Fruit fly (Drosophila melanogaster) whole organism, embryonic: ENCODE measurements around the gene pbl.
A peak's percentile ranks its signal among the peaks of the same experiment; 100 is the strongest.

ENCODE experiments used
- Ada2b ChIP-seq: fragments of 200-800 bp; sonication (Bioruptor generic); IDR thresholded peaks from 2 replicates; pipeline ENCODE4 v1.3.6; 2022; ENCODE audit warnings: missing biosample characterization, missing genetic modification characterization
- BEAF-32 ChIP-seq: fragments of 200-800 bp; sonication (Bioruptor generic); optimal IDR thresholded peaks from 3 replicates; lab custom pipeline; 2017; ENCODE audit warnings: missing biosample characterization, missing genetic modification characterization, mild to moderate bottlenecking, moderate library complexity, missing genetic modification reagents
- Bteb2 ChIP-seq: fragments of 200-800 bp; sonication (Bioruptor generic); optimal IDR thresholded peaks from 2 replicates; lab custom pipeline; 2016; ENCODE audit warnings: missing biosample characterization, missing genetic modification characterization
- CG13624 ChIP-seq: fragments of 200-800 bp; sonication (Bioruptor generic); optimal IDR thresholded peaks from 2 replicates; lab custom pipeline; 2016; ENCODE audit warnings: missing biosample characterization, missing genetic modification characterization
- CG15269 ChIP-seq: fragments of 200-800 bp; sonication (Bioruptor generic); optimal IDR thresholded peaks from 2 replicates; lab custom pipeline; 2018; ENCODE audit warnings: missing biosample characterization, mild to moderate bottlenecking, missing genetic modification characterization, moderate library complexity
- CG15601 ChIP-seq: fragments of 200-800 bp; sonication (Bioruptor generic); optimal IDR thresholded peaks from 3 replicates; lab custom pipeline; 2019; ENCODE audit warnings: missing biosample characterization, mild to moderate bottlenecking, missing genetic modification characterization, moderate library complexity
- CG17912 ChIP-seq: fragments of 200-800 bp; sonication (Bioruptor generic); optimal IDR thresholded peaks from 2 replicates; lab custom pipeline; 2018; ENCODE audit warnings: missing biosample characterization, mild to moderate bottlenecking, missing genetic modification characterization
- CG1792 ChIP-seq: fragments of 200-800 bp; sonication (Bioruptor generic); optimal IDR thresholded peaks from 2 replicates; lab custom pipeline; 2016; ENCODE audit warnings: missing biosample characterization, missing genetic modification characterization
- CG2678 ChIP-seq: fragments of 200-800 bp; sonication (Bioruptor generic); optimal IDR thresholded peaks from 3 replicates; lab custom pipeline; 2019; ENCODE audit warnings: missing biosample characterization, mild to moderate bottlenecking, missing genetic modification characterization, moderate library complexity
- CG2889 ChIP-seq: fragments of 200-800 bp; sonication (Bioruptor generic); IDR thresholded peaks from 3 replicates; pipeline ENCODE4 v1.3.6; 2022; ENCODE audit warnings: missing biosample characterization, missing genetic modification characterization
- CG3163 ChIP-seq: fragments of 200-800 bp; sonication (Bioruptor generic); optimal IDR thresholded peaks from 3 replicates; lab custom pipeline; 2016; ENCODE audit warnings: missing biosample characterization, missing genetic modification characterization
- CG3407 ChIP-seq: fragments of 200-800 bp; sonication (Bioruptor generic); optimal IDR thresholded peaks from 2 replicates; lab custom pipeline; 2018; ENCODE audit warnings: missing biosample characterization, mild to moderate bottlenecking, missing genetic modification characterization
- CG34422 ChIP-seq: fragments of 200-800 bp; sonication (Bioruptor generic); IDR thresholded peaks from 3 replicates; pipeline ENCODE4 v1.3.6; 2022; ENCODE audit warnings: missing biosample characterization, missing genetic modification characterization
- CG4707 ChIP-seq: fragments of 200-800 bp; sonication (Bioruptor generic); optimal IDR thresholded peaks from 2 replicates; lab custom pipeline; 2018; ENCODE audit warnings: missing biosample characterization, mild to moderate bottlenecking, missing genetic modification characterization, moderate library complexity
- CG6854 ChIP-seq: fragments of 200-800 bp; sonication (Bioruptor generic); optimal IDR thresholded peaks from 3 replicates; lab custom pipeline; 2017; ENCODE audit warnings: missing biosample characterization, mild to moderate bottlenecking, missing genetic modification characterization
- CG7556 ChIP-seq: fragments of 200-800 bp; sonication (Bioruptor generic); optimal IDR thresholded peaks from 2 replicates; lab custom pipeline; 2017; ENCODE audit warnings: missing biosample characterization, mild to moderate bottlenecking, missing genetic modification characterization
- CG8281 ChIP-seq: fragments of 200-800 bp; sonication (Bioruptor generic); optimal IDR thresholded peaks from 2 replicates; lab custom pipeline; 2018; ENCODE audit warnings: missing biosample characterization, mild to moderate bottlenecking, missing genetic modification characterization, moderate library complexity
- CG8765 ChIP-seq: fragments of 200-800 bp; sonication (Bioruptor generic); IDR thresholded peaks from 2 replicates; pipeline ENCODE4 v1.3.6; 2022; ENCODE audit warnings: missing biosample characterization, missing genetic modification characterization
- Camta ChIP-seq: fragments of 200-800 bp; sonication (Bioruptor generic); optimal IDR thresholded peaks from 2 replicates; lab custom pipeline; 2016; ENCODE audit warnings: missing biosample characterization, missing genetic modification characterization
- Dad ChIP-seq: fragments of 200-800 bp; sonication (Bioruptor generic); optimal IDR thresholded peaks from 3 replicates; lab custom pipeline; 2016; ENCODE audit warnings: missing biosample characterization, missing genetic modification characterization
- Dfd ChIP-seq, 2 experiments: fragments of >200 bp; optimal IDR thresholded peaks; 2 replicates each; lab custom pipeline; 2017; ENCODE audit warnings: missing biosample characterization in 2 of 2, missing genetic modification characterization in 2 of 2
- HLH54F ChIP-seq: fragments of 200-800 bp; sonication (Bioruptor generic); optimal IDR thresholded peaks from 3 replicates; lab custom pipeline; 2016; ENCODE audit warnings: missing biosample characterization, missing genetic modification characterization
- HmgD ChIP-seq: fragments of 200-800 bp; sonication (Bioruptor generic); optimal IDR thresholded peaks from 3 replicates; lab custom pipeline; 2016; ENCODE audit warnings: missing biosample characterization, missing genetic modification characterization
- HmgZ ChIP-seq: fragments of 200-800 bp; sonication (Bioruptor generic); optimal IDR thresholded peaks from 2 replicates; lab custom pipeline; 2018; ENCODE audit warnings: missing biosample characterization, mild to moderate bottlenecking, missing genetic modification characterization
- Jarid2 ChIP-seq: fragments of 200-800 bp; sonication (Bioruptor generic); optimal IDR thresholded peaks from 3 replicates; lab custom pipeline; 2017; ENCODE audit warnings: mild to moderate bottlenecking, missing biosample characterization, missing genetic modification reagents, missing genetic modification characterization
- MTF-1 ChIP-seq: fragments of 200-800 bp; sonication (Bioruptor generic); optimal IDR thresholded peaks from 2 replicates; lab custom pipeline; 2018; ENCODE audit warnings: missing biosample characterization, mild to moderate bottlenecking, missing genetic modification characterization, borderline replicate concordance
- NFAT ChIP-seq: fragments of 200-800 bp; sonication (Bioruptor generic); IDR thresholded peaks from 2 replicates; pipeline ENCODE4 v1.3.6; 2022; ENCODE audit warnings: missing biosample characterization, missing genetic modification characterization
- Optix ChIP-seq: fragments of 200-800 bp; sonication (Bioruptor generic); IDR thresholded peaks from 3 replicates; pipeline ENCODE4 v1.3.6; 2022; ENCODE audit warnings: missing biosample characterization, missing genetic modification characterization
- Ravus ChIP-seq: fragments of 200-800 bp; sonication (Bioruptor generic); IDR thresholded peaks from 2 replicates; pipeline ENCODE4 v1.3.6; 2022; ENCODE audit warnings: missing biosample characterization, missing genetic modification characterization
- Rx ChIP-seq: fragments of 200-800 bp; sonication (Bioruptor generic); IDR thresholded peaks from 2 replicates; pipeline ENCODE4 v1.3.6; 2022; ENCODE audit warnings: missing biosample characterization, missing genetic modification characterization
- YL-1 ChIP-seq: fragments of 200-800 bp; sonication (Bioruptor generic); optimal IDR thresholded peaks from 3 replicates; lab custom pipeline; 2017; ENCODE audit warnings: missing biosample characterization, mild to moderate bottlenecking, missing genetic modification characterization
- ash1 ChIP-seq: fragments of 200-800 bp; sonication (Bioruptor generic); optimal IDR thresholded peaks from 2 replicates; lab custom pipeline; 2018; ENCODE audit warnings: missing biosample characterization, mild to moderate bottlenecking, missing genetic modification characterization
- bbx ChIP-seq: fragments of 200-800 bp; sonication (Bioruptor generic); IDR thresholded peaks from 2 replicates; pipeline ENCODE4 v1.3.6; 2022; ENCODE audit warnings: missing biosample characterization, missing genetic modification characterization; ENCODE audit not compliant: partially characterized antibody
- cad ChIP-seq: fragments of >200 bp; optimal IDR thresholded peaks from 2 replicates; lab custom pipeline; 2017; ENCODE audit warnings: missing biosample characterization, missing genetic modification characterization
- chn ChIP-seq: fragments of 200-800 bp; sonication (Bioruptor generic); optimal IDR thresholded peaks from 2 replicates; lab custom pipeline; 2016; ENCODE audit warnings: missing biosample characterization, missing genetic modification characterization
- corto ChIP-seq: fragments of 200-800 bp; sonication (Bioruptor generic); optimal IDR thresholded peaks from 2 replicates; lab custom pipeline; 2016; ENCODE audit warnings: missing biosample characterization, mild to moderate bottlenecking, missing genetic modification characterization, moderate library complexity
- emc ChIP-seq: fragments of 200-800 bp; sonication (Bioruptor generic); optimal IDR thresholded peaks from 2 replicates; lab custom pipeline; 2016; ENCODE audit warnings: missing biosample characterization, missing genetic modification characterization
- esg ChIP-seq: fragments of 200-800 bp; sonication (Bioruptor generic); conservative IDR thresholded peaks from 2 replicates; pipeline ENCODE4 v1.3.6; 2022; ENCODE audit warnings: missing biosample characterization, missing genetic modification characterization
- gsb-n ChIP-seq: fragments of 200-800 bp; sonication (Bioruptor generic); optimal IDR thresholded peaks from 3 replicates; lab custom pipeline; 2018; ENCODE audit warnings: missing biosample characterization, mild to moderate bottlenecking, missing genetic modification characterization
- ind ChIP-seq: fragments of 200-800 bp; sonication (Bioruptor generic); optimal IDR thresholded peaks from 3 replicates; lab custom pipeline; 2016; ENCODE audit warnings: missing biosample characterization, missing genetic modification characterization
- kah ChIP-seq: fragments of 200-800 bp; sonication (Bioruptor generic); optimal IDR thresholded peaks from 2 replicates; lab custom pipeline; 2018; ENCODE audit warnings: missing biosample characterization, mild to moderate bottlenecking, missing genetic modification characterization
- onecut ChIP-seq: fragments of 200-800 bp; sonication (Bioruptor generic); IDR thresholded peaks from 2 replicates; pipeline ENCODE4 v1.3.6; 2022; ENCODE audit warnings: missing biosample characterization, missing genetic modification characterization
- pita ChIP-seq: fragments of 200-800 bp; sonication (Bioruptor generic); optimal IDR thresholded peaks from 2 replicates; lab custom pipeline; 2017; ENCODE audit warnings: missing biosample characterization, mild to moderate bottlenecking, missing genetic modification characterization
- prd ChIP-seq, 3 experiments: fragments of >200 bp in 2 of 3; fragments of 200-800 bp in 1 of 3; sonication (Bioruptor generic) in 1 of 3; optimal IDR thresholded peaks in 2 of 3; IDR thresholded peaks in 1 of 3; 2 replicates in 2 of 3; 3 replicates in 1 of 3; pipeline versions ENCODE4 v1.3.6 to Lab custom; 2017 to 2022; ENCODE audit warnings: missing biosample characterization in 1 of 3, missing genetic modification characterization in 1 of 3
- seq ChIP-seq: fragments of 200-800 bp; sonication (Bioruptor generic); IDR thresholded peaks from 2 replicates; pipeline ENCODE4 v1.3.6; 2022; ENCODE audit warnings: missing biosample characterization, missing genetic modification characterization
- sim ChIP-seq: fragments of 200-800 bp; sonication (Bioruptor generic); IDR thresholded peaks from 2 replicates; pipeline ENCODE4 v1.3.6; 2022; ENCODE audit warnings: missing biosample characterization, missing genetic modification characterization
- sisA ChIP-seq: fragments of 200-800 bp; sonication (Bioruptor generic); IDR thresholded peaks from 2 replicates; pipeline ENCODE4 v1.3.6; 2022; ENCODE audit warnings: missing biosample characterization, missing genetic modification characterization
- stc ChIP-seq: fragments of 200-800 bp; sonication (Bioruptor generic); IDR thresholded peaks from 2 replicates; pipeline ENCODE4 v1.3.6; 2022; ENCODE audit warnings: missing biosample characterization, missing genetic modification characterization
- stwl ChIP-seq: fragments of 200-800 bp; sonication (Bioruptor generic); optimal IDR thresholded peaks from 3 replicates; lab custom pipeline; 2018; ENCODE audit warnings: missing biosample characterization, mild to moderate bottlenecking, missing genetic modification characterization, moderate library complexity

The pbl gene

dm6 chr3L:7860634-7861431, 50.9 kb downstream of the pbl start (continued):
- TF ChIP-seq gsb-n (tag; lab: Kevin White, UChicago) (no peak), emc (GFP tag; lab: Kevin White, UChicago) (peak; percentile 45), CG7556 (GFP tag; lab: Kevin White, UChicago) (peak; percentile 58), CG4707 (no peak), CG2678 (peak; percentile 70), CG15601 (tag; lab: Kevin White, UChicago) (peak; percentile 11), Ada2b (GFP tag; lab: Robert Waterston, UW) (peak; percentile 39; the same call in 1 of the 2 replicates), esg (GFP tag; lab: Robert Waterston, UW) (peak; percentile 67), Dfd (GFP tag; optimal IDR thresholded peaks at IDR 0.05; lab: Kevin White, UChicago) (no peak), stwl (tag; lab: Kevin White, UChicago) (no peak), bbx (no peak), prd (optimal IDR thresholded peaks at IDR 0.05; lab: Kevin White, UChicago) (no peak), prd (GFP tag; IDR thresholded peaks at IDR 0.05; lab: Robert Waterston, UW) (peak; percentile 79), corto (GFP tag; lab: Kevin White, UChicago) (no peak), ash1 (GFP tag; lab: Kevin White, UChicago) (no peak), HLH54F (GFP tag; lab: Kevin White, UChicago) (peak; percentile 43), pita (GFP tag; lab: Kevin White, UChicago) (no peak), CG13624 (GFP tag; lab: Kevin White, UChicago) (peak; percentile 68), CG3163 (GFP tag; lab: Kevin White, UChicago) (no peak), YL-1 (GFP tag; lab: Kevin White, UChicago) (no peak), Optix (GFP tag; lab: Robert Waterston, UW) (no peak), sim (GFP tag; lab: Robert Waterston, UW) (no peak), sisA (GFP tag; lab: Robert Waterston, UW) (no peak), seq (no peak), HmgZ (tag; lab: Kevin White, UChicago) (peak; percentile 8), MTF-1 (GFP tag; lab: Kevin White, UChicago) (no peak), ind (GFP tag; lab: Kevin White, UChicago) (no peak), NFAT (GFP tag; lab: Robert Waterston, UW) (peak; percentile 37; the same call in 1 of the 2 replicates), Ravus (GFP tag; lab: Robert Waterston, UW) (no peak), CG17912 (GFP tag; lab: Kevin White, UChicago) (no peak), onecut (GFP tag; lab: Robert Waterston, UW) (0 out of 2 replicates have a peak, but pooled peaks have one; percentile 8), CG34422 (GFP tag; lab: Robert Waterston, UW) (no peak), CG6854 (GFP tag; lab: Kevin White, UChicago) (no peak), CG15269 (tag; lab: Kevin White, UChicago) (peak; percentile 63), kah (GFP tag; lab: Kevin White, UChicago) (no peak), CG1792 (no peak), chn (no peak), Dad (GFP tag; lab: Kevin White, UChicago) (no peak), HmgD (GFP tag; lab: Kevin White, UChicago) (no peak), CG8281 (tag; lab: Kevin White, UChicago) (no peak), BEAF-32 (GFP tag; lab: Kevin White, UChicago) (no peak), Jarid2 (GFP tag; lab: Kevin White, UChicago) (no peak), cad (no peak), Rx (peak; percentile 46; the same call in 1 of the 2 replicates), Camta (GFP tag; lab: Kevin White, UChicago) (peak; percentile 55), CG8765 (no peak), CG2889 (GFP tag; lab: Robert Waterston, UW) (peak; percentile 45; the same call in 2 of the 3 replicates), stc (GFP tag; lab: Robert Waterston, UW) (no peak), CG3407 (GFP tag; lab: Kevin White, UChicago) (no peak), Bteb2 (GFP tag; lab: Kevin White, UChicago) (peak; percentile 57)
